Worm (Caenorhabditis elegans) whole organism, young adult: ENCODE measurements around the gene srx-87.

Source experiments
- F10E7.11 ChIP-seq: sonication (generic microtip); optimal IDR thresholded peaks from 2 replicates; lab custom pipeline; 2017; ENCODE audit warnings: mild to moderate bottlenecking, missing genetic modification characterization, moderate library complexity, missing compliant biosample characterization
- F55B11.4 ChIP-seq: sonication (generic microtip); optimal IDR thresholded peaks from 2 replicates; lab custom pipeline; 2016; ENCODE audit warnings: missing compliant biosample characterization, missing genetic modification characterization, borderline replicate concordance; ENCODE audit not compliant: insufficient read depth
- K11D2.4 ChIP-seq: fragments of 200-800 bp; sonication (Bioruptor generic); IDR thresholded peaks from 2 replicates; pipeline ENCODE4 v1.3.6; 2022; ENCODE audit warnings: missing genetic modification reagents, missing genetic modification characterization, missing compliant biosample characterization
- K12H6.12 ChIP-seq: fragments of 200-800 bp; sonication (Bioruptor generic); optimal IDR thresholded peaks from 2 replicates; lab custom pipeline; 2018; ENCODE audit warnings: mild to moderate bottlenecking, missing genetic modification characterization, missing compliant biosample characterization
- T26A5.8 ChIP-seq: sonication (generic microtip); optimal IDR thresholded peaks from 2 replicates; lab custom pipeline; 2016; ENCODE audit warnings: missing genetic modification characterization, missing compliant biosample characterization
- Y79H2A.3 ChIP-seq: fragments of 200-800 bp; sonication (Bioruptor generic); conservative IDR thresholded peaks from 2 replicates; pipeline ENCODE4 v1.3.6; 2022; ENCODE audit warnings: missing genetic modification reagents, missing genetic modification characterization, missing compliant biosample characterization
- Y95B8A.8 ChIP-seq: fragments of 200-800 bp; sonication (Bioruptor generic); IDR thresholded peaks from 2 replicates; pipeline ENCODE4 v1.3.6; 2022; ENCODE audit warnings: missing genetic modification reagents, missing genetic modification characterization, missing compliant biosample characterization
- ama-1 ChIP-seq, 3 experiments: fragments of 150-350 bp in 1 of 3; sonication (generic microtip) in 2 of 3; optimal IDR thresholded peaks; 2 replicates each; lab custom pipeline; 2014 to 2018; ENCODE audit warnings: missing biosample characterization in 2 of 3, missing genetic modification characterization in 2 of 3, missing genetic modification reagents in 2 of 3
- atf-7 ChIP-seq: sonication (generic microtip); optimal IDR thresholded peaks from 2 replicates; lab custom pipeline; 2017; ENCODE audit warnings: mild to moderate bottlenecking, missing genetic modification characterization, missing compliant biosample characterization
- attf-5 ChIP-seq: fragments of 200-800 bp; sonication (Bioruptor generic); optimal IDR thresholded peaks from 2 replicates; lab custom pipeline; 2018; ENCODE audit warnings: mild to moderate bottlenecking, missing genetic modification characterization, missing compliant biosample characterization
- cebp-1 ChIP-seq, 2 experiments: fragments of 200-800 bp in 1 of 2; sonication (Bioruptor generic) in 1 of 2; sonication (generic microtip) in 1 of 2; IDR thresholded peaks in 1 of 2; optimal IDR thresholded peaks in 1 of 2; 2 replicates each; pipeline versions ENCODE4 v1.3.6 to Lab custom; 2017 to 2022; ENCODE audit warnings: missing compliant biosample characterization in 2 of 2, missing genetic modification characterization in 2 of 2, mild to moderate bottlenecking in 1 of 2, missing genetic modification reagents in 1 of 2, moderate library complexity in 1 of 2
- ceh-27 ChIP-seq: fragments of 200-800 bp; sonication (Bioruptor generic); optimal IDR thresholded peaks from 2 replicates; lab custom pipeline; 2018; ENCODE audit warnings: mild to moderate bottlenecking, missing genetic modification characterization, moderate library complexity, missing compliant biosample characterization
- ceh-40 ChIP-seq: fragments of 200-800 bp; sonication (Bioruptor generic); IDR thresholded peaks from 2 replicates; pipeline ENCODE4 v1.3.6; 2022; ENCODE audit warnings: missing genetic modification characterization, missing compliant biosample characterization
- chd-7 ChIP-seq: sonication (generic microtip); optimal IDR thresholded peaks from 2 replicates; lab custom pipeline; 2016; ENCODE audit warnings: mild to moderate bottlenecking, missing genetic modification characterization, moderate library complexity, missing compliant biosample characterization
- dox-1 ChIP-seq: fragments of 200-800 bp; sonication (Bioruptor generic); IDR thresholded peaks from 2 replicates; pipeline ENCODE4 v1.3.6; 2022; ENCODE audit warnings: missing genetic modification reagents, missing genetic modification characterization, missing compliant biosample characterization
- dpl-1 ChIP-seq: fragments of 150-350 bp; optimal IDR thresholded peaks from 2 replicates; lab custom pipeline; 2014; ENCODE audit warnings: missing biosample characterization, missing genetic modification reagents, missing genetic modification characterization
- ekl-4 ChIP-seq: fragments of 200-800 bp; sonication (Bioruptor generic); IDR thresholded peaks from 2 replicates; pipeline ENCODE4 v1.3.6; 2022; ENCODE audit warnings: missing genetic modification reagents, missing genetic modification characterization, missing compliant biosample characterization
- fkh-3 ChIP-seq: sonication (generic microtip); optimal IDR thresholded peaks from 2 replicates; lab custom pipeline; 2016; ENCODE audit warnings: mild to moderate bottlenecking, missing genetic modification characterization, missing compliant biosample characterization
- hmg-1.2 ChIP-seq: fragments of 200-800 bp; sonication (Bioruptor generic); IDR thresholded peaks from 2 replicates; pipeline ENCODE4 v1.3.6; 2022; ENCODE audit warnings: missing genetic modification reagents, missing genetic modification characterization, missing compliant biosample characterization
- hmg-20 ChIP-seq: fragments of 200-800 bp; sonication (Bioruptor generic); IDR thresholded peaks from 2 replicates; pipeline ENCODE4 v1.3.6; 2022; ENCODE audit warnings: missing genetic modification reagents, missing genetic modification characterization, missing compliant biosample characterization
- hrde-1 ChIP-seq: sonication (generic microtip); optimal IDR thresholded peaks from 2 replicates; lab custom pipeline; 2016; ENCODE audit warnings: missing genetic modification characterization, mild to moderate bottlenecking, missing compliant biosample characterization, moderate library complexity, missing genotype, missing genetic modification reagents, borderline replicate concordance
- hsf-1 ChIP-seq: fragments of 200-800 bp; sonication (Bioruptor generic); IDR thresholded peaks from 2 replicates; pipeline ENCODE4 v1.3.6; 2022; ENCODE audit warnings: missing genetic modification reagents, missing genetic modification characterization, missing compliant biosample characterization
- let-607 ChIP-seq, 2 experiments: fragments of 200-800 bp in 1 of 2; sonication (Bioruptor generic) in 1 of 2; sonication (generic microtip) in 1 of 2; optimal IDR thresholded peaks; 2 replicates each; lab custom pipeline; 2016 to 2018; ENCODE audit warnings: mild to moderate bottlenecking in 2 of 2, missing compliant biosample characterization in 2 of 2, missing genetic modification characterization in 2 of 2, moderate library complexity in 2 of 2, missing genotype in 1 of 2
- lin-35 ChIP-seq, 3 experiments: fragments of 150-350 bp in 2 of 3; sonication (generic microtip) in 1 of 3; optimal IDR thresholded peaks; 2 replicates each; lab custom pipeline; 2014 to 2018; ENCODE audit warnings: missing biosample characterization in 3 of 3, missing genetic modification characterization in 3 of 3, missing genetic modification reagents in 3 of 3
- lin-54 ChIP-seq: fragments of 200-800 bp; sonication (Bioruptor generic); optimal IDR thresholded peaks from 2 replicates; lab custom pipeline; 2018; ENCODE audit warnings: mild to moderate bottlenecking, missing genetic modification characterization, missing compliant biosample characterization
- lsl-1 ChIP-seq: fragments of 200-800 bp; sonication (Bioruptor generic); optimal IDR thresholded peaks from 2 replicates; lab custom pipeline; 2018; ENCODE audit warnings: mild to moderate bottlenecking, missing genetic modification characterization, moderate library complexity, missing compliant biosample characterization
- mes-4 ChIP-seq: sonication (generic microtip); optimal IDR thresholded peaks from 2 replicates; lab custom pipeline; 2016; ENCODE audit warnings: missing genotype, missing genetic modification characterization, missing compliant biosample characterization
- nfyb-1 ChIP-seq: fragments of 200-800 bp; sonication (Bioruptor generic); IDR thresholded peaks from 2 replicates; pipeline ENCODE4 v1.3.6; 2022; ENCODE audit warnings: missing genetic modification reagents, missing genetic modification characterization, missing compliant biosample characterization
- nhr-120 ChIP-seq: fragments of 200-800 bp; sonication (Bioruptor generic); IDR thresholded peaks from 2 replicates; pipeline ENCODE4 v1.3.6; 2022; ENCODE audit warnings: missing genetic modification characterization, missing compliant biosample characterization
- nhr-179 ChIP-seq: sonication (generic microtip); optimal IDR thresholded peaks from 2 replicates; lab custom pipeline; 2016; ENCODE audit warnings: mild to moderate bottlenecking, missing genetic modification characterization, missing compliant biosample characterization
- nhr-80 ChIP-seq: sonication (generic microtip); optimal IDR thresholded peaks from 2 replicates; lab custom pipeline; 2016; ENCODE audit warnings: missing genetic modification characterization, missing compliant biosample characterization
- pha-4 ChIP-seq: fragments of 150-350 bp; sonication (generic microtip); optimal IDR thresholded peaks from 2 replicates; lab custom pipeline; 2014; ENCODE audit warnings: missing biosample characterization, missing genetic modification reagents, missing genetic modification characterization
- sdz-38 ChIP-seq: sonication (generic microtip); optimal IDR thresholded peaks from 2 replicates; lab custom pipeline; 2016; ENCODE audit warnings: missing genotype, missing genetic modification characterization, missing compliant biosample characterization
- snpc-1.3 ChIP-seq: sonication (generic microtip); optimal IDR thresholded peaks from 2 replicates; lab custom pipeline; 2017; ENCODE audit warnings: missing genetic modification characterization, mild to moderate bottlenecking, missing compliant biosample characterization, antibody characterized with exemption, moderate library complexity, missing genotype, missing genetic modification reagents; ENCODE audit not compliant: insufficient read depth
- snpc-4 ChIP-seq, 5 experiments: fragments of 150-350 bp in 1 of 5; sonication (generic microtip) in 4 of 5; optimal IDR thresholded peaks; 2 replicates each; lab custom pipeline; 2014 to 2018; ENCODE audit warnings: missing genetic modification characterization in 5 of 5, missing biosample characterization in 3 of 5, antibody characterized with exemption in 2 of 5, mild to moderate bottlenecking in 2 of 5, missing compliant biosample characterization in 2 of 5, missing genotype in 2 of 5, moderate library complexity in 2 of 5, missing genetic modification reagents in 1 of 5
- tbp1 ChIP-seq: fragments of 200-800 bp; sonication (Bioruptor generic); optimal IDR thresholded peaks from 2 replicates; lab custom pipeline; 2018; ENCODE audit warnings: mild to moderate bottlenecking, missing genetic modification characterization, missing compliant biosample characterization
- unc-62 ChIP-seq: fragments of 150-350 bp; optimal IDR thresholded peaks from 2 replicates; lab custom pipeline; 2014; ENCODE audit warnings: missing biosample characterization, missing genetic modification reagents, missing genetic modification characterization
- zfh-2 ChIP-seq: fragments of 200-800 bp; sonication (Bioruptor generic); conservative IDR thresholded peaks from 2 replicates; pipeline ENCODE4 v1.3.6; 2022; ENCODE audit warnings: missing genetic modification reagents, missing genetic modification characterization, missing compliant biosample characterization
- ztf-18 ChIP-seq: sonication (generic microtip); optimal IDR thresholded peaks from 2 replicates; lab custom pipeline; 2016; ENCODE audit warnings: missing genotype, mild to moderate bottlenecking, missing genetic modification characterization, missing compliant biosample characterization
- ztf-25 ChIP-seq: fragments of 200-800 bp; sonication (Bioruptor generic); IDR thresholded peaks from 2 replicates; pipeline ENCODE4 v1.3.6; 2022; ENCODE audit warnings: missing genetic modification reagents, missing genetic modification characterization, missing compliant biosample characterization
- ztf-26 ChIP-seq: sonication (generic microtip); optimal IDR thresholded peaks from 2 replicates; lab custom pipeline; 2017; ENCODE audit warnings: missing genetic modification characterization, missing compliant biosample characterization
- ztf-3 ChIP-seq: fragments of 200-800 bp; sonication (Bioruptor generic); optimal IDR thresholded peaks from 2 replicates; lab custom pipeline; 2018; ENCODE audit warnings: mild to moderate bottlenecking, missing genetic modification characterization, missing compliant biosample characterization
- ztf-6 ChIP-seq: fragments of 200-800 bp; sonication (Bioruptor generic); IDR thresholded peaks from 2 replicates; pipeline ENCODE4 v1.3.6; 2022; ENCODE audit warnings: missing genetic modification reagents, missing genetic modification characterization, missing compliant biosample characterization

The srx-87 gene

ce11 chrV:11545227-11545626 lies 19.4 kb upstream of the srx-87 start, which contains the start of gene F38B7.10:
Gene F38B7.10, plus strand, starts transcription at chrV:11545527.
- TF ChIP-seq hmg-20 (no peak), mes-4 (no peak), fkh-3 (no peak), nhr-120 (GFP tag; lab: Robert Waterston, UW) (no peak), pha-4 (no peak), F10E7.11 (tag; lab: Kevin White, UChicago) (no peak), ztf-6 (no peak), snpc-1.3 (tag; lab: Kevin White, UChicago) (no peak), nhr-179 (tag; lab: Kevin White, UChicago) (no peak), let-607 (tag; optimal IDR thresholded peaks at IDR 0.05; lab: Kevin White, UChicago) (no peak), dox-1 (GFP tag; lab: Robert Waterston, UW) (no peak), Y95B8A.8 (GFP tag; lab: Robert Waterston, UW) (no peak), K11D2.4 (no peak), ekl-4 (GFP tag; lab: Robert Waterston, UW) (no peak), nfyb-1 (no peak)

ce11 chrV:11546795-11547194 lies 17.9 kb upstream of the srx-87 start, which contains the start of gene F38B7.11:
Gene F38B7.11, plus strand, starts transcription at chrV:11547095.
- TF ChIP-seq lin-35 (GFP tag; optimal IDR thresholded peaks at IDR 0.05; lab: Kevin White, UChicago): no peak
- no peak for TF ChIP-seq ceh-40 (GFP tag; lab: Robert Waterston, UW)
- TF ChIP-seq chd-7 (tag; lab: Kevin White, UChicago): no peak
- no peak for TF ChIP-seq ztf-3 (GFP tag; lab: Kevin White, UChicago)

ce11 chrV:11548914-11549406 lies 15.7 kb upstream of the srx-87 start, which contains the start of the genes F38B7.17 and F38B7.3:
Gene F38B7.17, minus strand, starts transcription at chrV:11548964.
Gene F38B7.3, plus strand, starts transcription at chrV:11549107.
- TF ChIP-seq lin-54: peak; percentile 15
- no peak for TF ChIP-seq F55B11.4
- TF ChIP-seq K12H6.12 (tag; lab: Kevin White, UChicago): peak; percentile 28
- TF ChIP-seq attf-5: peak; percentile 60
- peak in 1 of 3 experiments; percentile 32 for TF ChIP-seq lin-35 (GFP tag; optimal IDR thresholded peaks at IDR 0.05; lab: Kevin White, UChicago)
- no peak for TF ChIP-seq snpc-4 (GFP tag; optimal IDR thresholded peaks at IDR 0.05; lab: Kevin White, UChicago)
- TF ChIP-seq snpc-4 (tag; optimal IDR thresholded peaks at IDR 0.05; lab: Kevin White, UChicago): peak in 3 of 4 experiments; percentile 6 to 48 (median 6)
- peak; percentile 90 for TF ChIP-seq hmg-1.2 (GFP tag; lab: Robert Waterston, UW)
- no peak for TF ChIP-seq T26A5.8
- TF ChIP-seq ztf-25 (GFP tag; lab: Robert Waterston, UW): no peak
- no peak for TF ChIP-seq hsf-1 (GFP tag; lab: Robert Waterston, UW)
- TF ChIP-seq cebp-1 (GFP tag; IDR thresholded peaks at IDR 0.05; lab: Robert Waterston, UW): no peak
- peak; percentile 64 for TF ChIP-seq cebp-1 (tag; optimal IDR thresholded peaks at IDR 0.05; lab: Kevin White, UChicago)
- no peak for TF ChIP-seq ama-1 (optimal IDR thresholded peaks at IDR 0.05; lab: Kevin White, UChicago)
- no peak for TF ChIP-seq ama-1 (GFP tag; optimal IDR thresholded peaks at IDR 0.05; lab: Kevin White, UChicago)
- TF ChIP-seq zfh-2: no peak
- TF ChIP-seq hrde-1 (tag; lab: Kevin White, UChicago): no peak
- peak; percentile 15 for TF ChIP-seq ceh-27 (GFP tag; lab: Kevin White, UChicago)
- no peak for TF ChIP-seq Y79H2A.3 (GFP tag; lab: Robert Waterston, UW)
- no peak for TF ChIP-seq unc-62 (GFP tag; lab: Kevin White, UChicago)
- TF ChIP-seq ztf-18 (tag; lab: Kevin White, UChicago): peak; percentile 29
- 0 out of 2 replicates have a peak, but pooled peaks have one; percentile 19 for TF ChIP-seq dox-1 (GFP tag; lab: Robert Waterston, UW)
- TF ChIP-seq nhr-80 (tag; lab: Kevin White, UChicago): peak; percentile 56
- peak; percentile 30 for TF ChIP-seq ztf-26 (tag; lab: Kevin White, UChicago)
- no peak for TF ChIP-seq lsl-1 (GFP tag; lab: Kevin White, UChicago)
- no peak for TF ChIP-seq dpl-1 (GFP tag; lab: Kevin White, UChicago)
- TF ChIP-seq tbp1 (GFP tag; lab: Kevin White, UChicago): peak; percentile 18
- no peak for TF ChIP-seq nhr-120 (GFP tag; lab: Robert Waterston, UW)
- TF ChIP-seq atf-7 (tag; lab: Kevin White, UChicago): no peak
- TF ChIP-seq sdz-38 (tag; lab: Kevin White, UChicago): no peak
